Worm (Caenorhabditis elegans) whole organism, midembryonic: ENCODE results near the gene F14D7.9.

Experiments
- T22C8.4 ChIP-seq: fragments of 200-800 bp; sonication (Bioruptor generic); IDR thresholded peaks from 2 replicates; pipeline ENCODE4 v1.3.6; 2022; ENCODE audit warnings: missing genetic modification characterization, missing compliant biosample characterization
- cog-1 ChIP-seq: sonication (generic microtip); optimal IDR thresholded peaks from 2 replicates; lab custom pipeline; 2016; ENCODE audit warnings: missing genetic modification characterization, missing compliant biosample characterization
- flt-1 ChIP-seq: fragments of 200-800 bp; sonication (Bioruptor generic); IDR thresholded peaks from 2 replicates; pipeline ENCODE4 v1.3.6; 2022; ENCODE audit warnings: missing genetic modification characterization, missing compliant biosample characterization
- klf-2 ChIP-seq: fragments of 200-800 bp; sonication (Bioruptor generic); conservative IDR thresholded peaks from 2 replicates; pipeline ENCODE4 v1.3.6; 2022; ENCODE audit warnings: missing genetic modification reagents, missing genetic modification characterization, missing compliant biosample characterization
- med-1 ChIP-seq: sonication (generic microtip); optimal IDR thresholded peaks from 2 replicates; lab custom pipeline; 2017; ENCODE audit warnings: missing genetic modification characterization, mild to moderate bottlenecking, missing compliant biosample characterization, antibody characterized with exemption, missing genetic modification reagents; ENCODE audit not compliant: insufficient read depth
- ref-1 ChIP-seq: fragments of 200-800 bp; sonication (Bioruptor generic); conservative IDR thresholded peaks from 2 replicates; pipeline ENCODE4 v1.3.6; 2022; ENCODE audit warnings: missing genetic modification reagents, missing genetic modification characterization, missing compliant biosample characterization
- tab-1 ChIP-seq: fragments of 200-800 bp; sonication (Bioruptor generic); IDR thresholded peaks from 2 replicates; pipeline ENCODE4 v1.3.6; 2022; ENCODE audit warnings: missing genetic modification characterization, missing compliant biosample characterization
- ztf-23 ChIP-seq: fragments of 200-800 bp; sonication (Bioruptor generic); IDR thresholded peaks from 2 replicates; pipeline ENCODE4 v1.3.6; 2022; ENCODE audit warnings: missing genetic modification reagents, missing genetic modification characterization, missing compliant biosample characterization
- ztf-29 ChIP-seq: fragments of 200-800 bp; sonication (Bioruptor generic); IDR thresholded peaks from 2 replicates; pipeline ENCODE4 v1.3.6; 2022; ENCODE audit warnings: missing genetic modification reagents, missing genetic modification characterization, missing compliant biosample characterization

The F14D7.9 gene

ce11 chrV:14324502-14325467 lies 30.3 kb downstream of the F14D7.9 start, which contains the start of the genes F47B8.4 and F47B8.18:
TSS of gene F47B8.4 (minus strand) at chrV:14324673.
TSS of gene F47B8.18 (minus strand) at chrV:14325464.
- TF ChIP-seq med-1 (GFP tag; lab: Kevin White, UChicago) (no peak), ref-1 (GFP tag; lab: Robert Waterston, UW) (no peak), flt-1 (GFP tag; lab: Robert Waterston, UW) (no peak), cog-1 (no peak), T22C8.4 (GFP tag; lab: Robert Waterston, UW) (no peak)

ce11 chrV:14327776-14328175 lies 33.3 kb downstream of the F14D7.9 start, which contains the start of gene F47B8.5:
TSS of gene F47B8.5 (minus strand) at chrV:14327876.
- TF ChIP-seq cog-1 (no peak), ztf-23 (no peak), ztf-29 (GFP tag; lab: Robert Waterston, UW) (no peak), flt-1 (GFP tag; lab: Robert Waterston, UW) (no peak), T22C8.4 (GFP tag; lab: Robert Waterston, UW) (no peak), tab-1 (GFP tag; lab: Robert Waterston, UW) (no peak), klf-2 (GFP tag; lab: Robert Waterston, UW) (no peak), ref-1 (GFP tag; lab: Robert Waterston, UW) (no peak)

- TF ChIP-seq tab-1 (GFP tag; lab: Robert Waterston, UW) (no peak), klf-2 (GFP tag; lab: Robert Waterston, UW) (no peak), T22C8.4 (GFP tag; lab: Robert Waterston, UW) (no peak), ztf-29 (GFP tag; lab: Robert Waterston, UW) (no peak), ztf-23 (no peak), cog-1 (no peak), flt-1 (GFP tag; lab: Robert Waterston, UW) (no peak), ref-1 (GFP tag; lab: Robert Waterston, UW) (no peak), med-1 (GFP tag; lab: Kevin White, UChicago) (no peak)
Observed at ce11 chrV:14328806-14329205, 34.3 kb downstream of the F14D7.9 start, which contains the start of gene pepm-1. TSS of gene pepm-1 (plus strand) at chrV:14329106.

ce11 chrV:14331477-14331876 lies 37.0 kb downstream of the F14D7.9 start, which contains the start of gene F47B8.8:
TSS of gene F47B8.8 (plus strand) at chrV:14331733.
- no peak for TF ChIP-seq tab-1 (GFP tag; lab: Robert Waterston, UW)
- TF ChIP-seq flt-1 (GFP tag; lab: Robert Waterston, UW), result no peak
- TF ChIP-seq ztf-29 (GFP tag; lab: Robert Waterston, UW), result no peak

ce11 chrV:14333116-14333515 lies 38.6 kb downstream of the F14D7.9 start, which contains the start of gene srm-4:
TSS of gene srm-4 (plus strand) at chrV:14333416.
- TF ChIP-seq flt-1 (GFP tag; lab: Robert Waterston, UW) (no peak), ref-1 (GFP tag; lab: Robert Waterston, UW) (no peak), cog-1 (no peak), ztf-29 (GFP tag; lab: Robert Waterston, UW) (no peak), klf-2 (GFP tag; lab: Robert Waterston, UW) (no peak), T22C8.4 (GFP tag; lab: Robert Waterston, UW) (no peak), med-1 (GFP tag; lab: Kevin White, UChicago) (no peak), ztf-23 (no peak), tab-1 (GFP tag; lab: Robert Waterston, UW) (no peak)

ce11 chrV:14334901-14335300 lies 40.4 kb downstream of the F14D7.9 start, which contains the start of gene srm-5:
TSS of gene srm-5 (plus strand) at chrV:14335201.
- TF ChIP-seq flt-1 (GFP tag; lab: Robert Waterston, UW), result no peak
- TF ChIP-seq ref-1 (GFP tag; lab: Robert Waterston, UW), result no peak
- TF ChIP-seq med-1 (GFP tag; lab: Kevin White, UChicago), result no peak
- TF ChIP-seq ztf-29 (GFP tag; lab: Robert Waterston, UW), result no peak
- TF ChIP-seq T22C8.4 (GFP tag; lab: Robert Waterston, UW), result no peak
- no peak for TF ChIP-seq ztf-23

ce11 chrV:14336655-14337054 lies 42.2 kb downstream of the F14D7.9 start, which contains the start of gene srm-6:
TSS of gene srm-6 (plus strand) at chrV:14336955.
- no peak for TF ChIP-seq T22C8.4 (GFP tag; lab: Robert Waterston, UW)
- no peak for TF ChIP-seq tab-1 (GFP tag; lab: Robert Waterston, UW)
- TF ChIP-seq ztf-23, result no peak
- TF ChIP-seq med-1 (GFP tag; lab: Kevin White, UChicago), result no peak
- TF ChIP-seq ztf-29 (GFP tag; lab: Robert Waterston, UW), result no peak
- no peak for TF ChIP-seq cog-1
- TF ChIP-seq ref-1 (GFP tag; lab: Robert Waterston, UW), result no peak
- TF ChIP-seq klf-2 (GFP tag; lab: Robert Waterston, UW), result no peak
- TF ChIP-seq flt-1 (GFP tag; lab: Robert Waterston, UW), result no peak

- TF ChIP-seq ref-1 (GFP tag; lab: Robert Waterston, UW) (no peak), med-1 (GFP tag; lab: Kevin White, UChicago) (no peak), flt-1 (GFP tag; lab: Robert Waterston, UW) (no peak), ztf-23 (no peak), T22C8.4 (GFP tag; lab: Robert Waterston, UW) (no peak), cog-1 (no peak), ztf-29 (GFP tag; lab: Robert Waterston, UW) (no peak), tab-1 (GFP tag; lab: Robert Waterston, UW) (no peak), klf-2 (GFP tag; lab: Robert Waterston, UW) (no peak)
Observed at ce11 chrV:14341672-14342071, 47.2 kb downstream of the F14D7.9 start, which contains the start of gene F47B8.10. TSS of gene F47B8.10 (plus strand) at chrV:14341972.
